Worm (Caenorhabditis elegans) whole organism, mixed stage, embryonic: ENCODE data around the gene K08H2.7.

ENCODE experiments used
- M03D4.4 ChIP-seq: sonication (generic microtip); optimal IDR thresholded peaks from 2 replicates; lab custom pipeline; 2017; ENCODE audit warnings: mild to moderate bottlenecking, missing genetic modification characterization, missing compliant biosample characterization
- ceh-83 ChIP-seq: fragments of 200-800 bp; sonication (Bioruptor generic); optimal IDR thresholded peaks from 2 replicates; lab custom pipeline; 2018; ENCODE audit warnings: mild to moderate bottlenecking, missing genetic modification characterization, missing compliant biosample characterization
- ces-1 ChIP-seq: fragments of 150-350 bp; optimal IDR thresholded peaks from 2 replicates; lab custom pipeline; 2014; ENCODE audit warnings: missing biosample characterization, missing genetic modification reagents, missing genetic modification characterization
- lin-13 ChIP-seq: fragments of 150-350 bp; optimal IDR thresholded peaks from 2 replicates; lab custom pipeline; 2014; ENCODE audit warnings: missing biosample characterization, missing genetic modification characterization
- mep-1 ChIP-seq: fragments of 150-350 bp; optimal IDR thresholded peaks from 2 replicates; lab custom pipeline; 2017; ENCODE audit warnings: missing biosample characterization, missing genetic modification reagents, missing genetic modification characterization, inconsistent platforms
- nhr-12 ChIP-seq: fragments of 150-350 bp; optimal IDR thresholded peaks from 2 replicates; lab custom pipeline; 2014; ENCODE audit warnings: missing biosample characterization, missing genetic modification characterization
- nhr-28 ChIP-seq: fragments of 150-350 bp; optimal IDR thresholded peaks from 2 replicates; lab custom pipeline; 2014; ENCODE audit warnings: missing biosample characterization, missing genetic modification characterization
- nhr-76 ChIP-seq: sonication (generic microtip); optimal IDR thresholded peaks from 2 replicates; lab custom pipeline; 2017; ENCODE audit warnings: missing biosample characterization, missing genetic modification characterization
- pha-4 ChIP-seq: fragments of 150-350 bp; optimal IDR thresholded peaks from 2 replicates; lab custom pipeline; 2018; ENCODE audit warnings: missing biosample characterization, missing genetic modification reagents, missing genetic modification characterization
- sptf-1 ChIP-seq: sonication (generic microtip); optimal IDR thresholded peaks from 2 replicates; lab custom pipeline; 2017; ENCODE audit warnings: mild to moderate bottlenecking, missing genetic modification characterization, moderate library complexity, missing compliant biosample characterization
- tbx-8 ChIP-seq: fragments of 200-800 bp; sonication (Bioruptor generic); optimal IDR thresholded peaks from 2 replicates; lab custom pipeline; 2018; ENCODE audit warnings: mild to moderate bottlenecking, missing genetic modification characterization, moderate library complexity, missing compliant biosample characterization
- unc-62 ChIP-seq: fragments of 150-350 bp; optimal IDR thresholded peaks from 2 replicates; lab custom pipeline; 2014; ENCODE audit warnings: missing biosample characterization, missing genetic modification reagents, missing genetic modification characterization
- ztf-11 ChIP-seq: fragments of 150-350 bp; optimal IDR thresholded peaks from 2 replicates; lab custom pipeline; 2014; ENCODE audit warnings: missing biosample characterization, missing genetic modification characterization

DNA sequence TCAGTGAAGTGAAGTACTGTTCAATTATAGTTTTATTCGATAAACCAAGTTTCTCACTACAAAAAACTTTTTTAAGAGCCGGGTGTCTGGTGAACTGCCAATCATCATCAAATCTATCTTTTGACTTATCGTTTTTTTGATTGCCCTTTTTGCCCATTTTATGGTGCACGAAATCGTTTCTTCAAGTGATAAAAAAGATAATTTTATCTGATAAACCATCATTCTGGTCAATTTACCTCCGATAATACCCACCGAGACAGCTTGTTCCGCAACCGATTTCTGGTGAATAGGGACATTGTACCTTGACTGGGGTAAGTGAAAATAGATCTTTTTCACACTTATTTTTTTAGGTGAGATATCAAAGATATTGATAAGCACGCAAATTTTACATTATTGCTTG lies 9.3 kb upstream of the K08H2.7 start, which contains the start of gene K08H2.10:
- TF ChIP-seq mep-1 (tag; lab: Kevin White, UChicago) (no peak), ztf-11 (no peak), nhr-76 (tag; lab: Kevin White, UChicago) (no peak), sptf-1 (no peak), lin-13 (tag; lab: Kevin White, UChicago) (no peak), ces-1 (GFP tag; lab: Kevin White, UChicago) (no peak), ceh-83 (GFP tag; lab: Kevin White, UChicago) (no peak), nhr-12 (tag; lab: Kevin White, UChicago) (no peak), M03D4.4 (tag; lab: Kevin White, UChicago) (no peak), nhr-28 (tag; lab: Kevin White, UChicago) (no peak), tbx-8 (no peak), unc-62 (GFP tag; lab: Kevin White, UChicago) (no peak), pha-4 (tag; lab: Kevin White, UChicago) (no peak)
